Fruit fly (Drosophila melanogaster) whole organism, pupa: ENCODE measurements around the gene CG2865.

ENCODE experiments used
- CG14655 ChIP-seq: fragments of 200-800 bp; sonication (Bioruptor generic); optimal IDR thresholded peaks from 3 replicates; lab custom pipeline; 2017; ENCODE audit warnings: mild to moderate bottlenecking, missing biosample characterization, missing genetic modification reagents, missing genetic modification characterization
- CG17806 ChIP-seq: fragments of 200-800 bp; sonication (Bioruptor generic); optimal IDR thresholded peaks from 2 replicates; lab custom pipeline; 2018; ENCODE audit warnings: missing biosample characterization, mild to moderate bottlenecking, missing genetic modification characterization, moderate library complexity
- CG32121 ChIP-seq: fragments of 200-800 bp; sonication (Bioruptor generic); IDR thresholded peaks from 2 replicates; pipeline ENCODE4 v1.3.6; 2022; ENCODE audit warnings: missing biosample characterization, missing genetic modification characterization
- CG34367 ChIP-seq: fragments of 200-800 bp; sonication (Bioruptor generic); optimal IDR thresholded peaks from 2 replicates; lab custom pipeline; 2018; ENCODE audit warnings: missing biosample characterization, mild to moderate bottlenecking, missing genetic modification characterization
- EcR ChIP-seq: fragments of 200-800 bp; sonication (Bioruptor generic); optimal IDR thresholded peaks from 3 replicates; lab custom pipeline; 2019; ENCODE audit warnings: missing biosample characterization, missing genetic modification characterization, mild to moderate bottlenecking, moderate library complexity, missing genetic modification reagents
- Ets98B ChIP-seq: fragments of 200-800 bp; sonication (Bioruptor generic); IDR thresholded peaks from 2 replicates; pipeline ENCODE4 v1.3.6; 2022; ENCODE audit warnings: missing biosample characterization, missing genetic modification characterization
- Pif1A ChIP-seq: fragments of 200-800 bp; sonication (Bioruptor generic); optimal IDR thresholded peaks from 3 replicates; lab custom pipeline; 2016; ENCODE audit warnings: missing biosample characterization, missing genetic modification characterization
- Pif1B ChIP-seq: fragments of 200-800 bp; sonication (Bioruptor generic); optimal IDR thresholded peaks from 3 replicates; lab custom pipeline; 2016; ENCODE audit warnings: missing biosample characterization, missing genetic modification characterization
- rn ChIP-seq: fragments of 200-800 bp; sonication (Bioruptor generic); IDR thresholded peaks from 2 replicates; pipeline ENCODE4 v1.3.6; 2022; ENCODE audit warnings: missing biosample characterization, missing genetic modification characterization

DNA sequence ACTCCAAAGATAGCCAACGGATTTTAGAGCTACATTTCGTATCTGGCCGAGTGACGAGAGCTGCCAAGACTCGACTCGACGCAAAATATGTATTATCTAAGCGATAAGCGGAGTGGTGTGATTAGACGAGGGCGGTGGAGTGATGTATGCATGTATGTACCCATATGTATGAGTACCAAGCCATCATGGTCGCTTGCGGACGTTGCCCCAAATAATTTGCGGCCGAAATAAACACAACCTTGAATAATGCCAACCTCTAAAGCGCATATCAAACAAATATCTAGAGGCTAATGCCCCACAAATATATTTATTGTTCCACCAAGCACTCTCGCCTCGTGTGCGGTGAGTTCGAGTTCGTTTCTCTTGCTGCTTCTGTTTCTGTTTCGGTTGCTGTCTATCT, 9.7 kb upstream of the CG2865 start:
- TF ChIP-seq Pif1A (GFP tag; lab: Kevin White, UChicago) = no peak
- TF ChIP-seq rn (GFP tag; lab: Robert Waterston, UW) = no peak
- no peak for TF ChIP-seq Ets98B (GFP tag; lab: Robert Waterston, UW)
- no peak for TF ChIP-seq CG17806 (tag; lab: Kevin White, UChicago)
- no peak for TF ChIP-seq CG34367 (tag; lab: Kevin White, UChicago)
- no peak for TF ChIP-seq CG32121
- no peak for TF ChIP-seq CG14655 (GFP tag; lab: Kevin White, UChicago)
- no peak for TF ChIP-seq Pif1B (GFP tag; lab: Kevin White, UChicago)
- no peak for TF ChIP-seq EcR (GFP tag; lab: Kevin White, UChicago)
